Fruit fly (Drosophila melanogaster) whole organism, embryonic: ENCODE measurements around the gene ND-B14.5AL.
A peak's percentile ranks its signal among the peaks of the same experiment; 100 is the strongest.

Experiments
- Atf6 ChIP-seq: fragments of 200-800 bp; sonication (Bioruptor generic); IDR thresholded peaks from 2 replicates; pipeline ENCODE4 v1.3.6; 2022; ENCODE audit warnings: missing biosample characterization, missing genetic modification characterization
- CG11247 ChIP-seq: fragments of 200-800 bp; sonication (Bioruptor generic); IDR thresholded peaks from 2 replicates; pipeline ENCODE4 v1.3.6; 2022; ENCODE audit warnings: missing biosample characterization, missing genetic modification characterization
- CG15479 ChIP-seq: fragments of 200-800 bp; sonication (Bioruptor generic); optimal IDR thresholded peaks from 3 replicates; lab custom pipeline; 2019; ENCODE audit warnings: missing biosample characterization, mild to moderate bottlenecking, missing genetic modification characterization, moderate library complexity
- CG1647 ChIP-seq: fragments of 200-800 bp; sonication (Bioruptor generic); optimal IDR thresholded peaks from 3 replicates; lab custom pipeline; 2016; ENCODE audit warnings: missing biosample characterization, missing genetic modification characterization
- CG17912 ChIP-seq: fragments of 200-800 bp; sonication (Bioruptor generic); optimal IDR thresholded peaks from 2 replicates; lab custom pipeline; 2018; ENCODE audit warnings: missing biosample characterization, mild to moderate bottlenecking, missing genetic modification characterization
- CG1792 ChIP-seq: fragments of 200-800 bp; sonication (Bioruptor generic); optimal IDR thresholded peaks from 2 replicates; lab custom pipeline; 2016; ENCODE audit warnings: missing biosample characterization, missing genetic modification characterization
- CG4360 ChIP-seq: fragments of 200-800 bp; sonication (Bioruptor generic); IDR thresholded peaks from 2 replicates; pipeline ENCODE4 v1.3.6; 2022; ENCODE audit warnings: missing biosample characterization, missing genetic modification characterization
- CG6254 ChIP-seq: fragments of 200-800 bp; sonication (Bioruptor generic); optimal IDR thresholded peaks from 3 replicates; lab custom pipeline; 2017; ENCODE audit warnings: mild to moderate bottlenecking, missing biosample characterization, missing genetic modification reagents, missing genetic modification characterization
- CG9215 ChIP-seq: fragments of 200-800 bp; sonication (Bioruptor generic); IDR thresholded peaks from 2 replicates; pipeline ENCODE4 v1.3.6; 2022; ENCODE audit warnings: missing biosample characterization, missing genetic modification characterization
- CHES-1-like ChIP-seq: fragments of 200-800 bp; sonication (Bioruptor generic); optimal IDR thresholded peaks from 2 replicates; lab custom pipeline; 2016; ENCODE audit warnings: missing biosample characterization, missing genetic modification characterization
- CTCF ChIP-seq: fragments of 200-800 bp; sonication (Bioruptor generic); optimal IDR thresholded peaks from 2 replicates; lab custom pipeline; 2017; ENCODE audit warnings: missing biosample characterization, mild to moderate bottlenecking, missing genetic modification characterization, moderate library complexity
- Camta ChIP-seq: fragments of 200-800 bp; sonication (Bioruptor generic); optimal IDR thresholded peaks from 2 replicates; lab custom pipeline; 2016; ENCODE audit warnings: missing biosample characterization, missing genetic modification characterization
- D ChIP-seq, 2 experiments: fragments of 200-800 bp in 1 of 2; fragments of >200 bp in 1 of 2; sonication (Bioruptor generic) in 1 of 2; optimal IDR thresholded peaks; 2 replicates in 1 of 2; 3 replicates in 1 of 2; lab custom pipeline; 2017; ENCODE audit warnings: mild to moderate bottlenecking in 1 of 2, missing biosample characterization in 1 of 2, missing genetic modification characterization in 1 of 2, missing genetic modification reagents in 1 of 2
- Deaf1 ChIP-seq: fragments of 200-800 bp; optimal IDR thresholded peaks from 3 replicates; lab custom pipeline; 2019; ENCODE audit warnings: missing biosample characterization, mild to moderate bottlenecking, missing genetic modification characterization, moderate library complexity
- Ets65A ChIP-seq: fragments of 200-800 bp; sonication (Bioruptor generic); peaks from one replicate; lab custom pipeline; 2016; ENCODE audit warnings: missing biosample characterization, missing genetic modification characterization
- Gsc ChIP-seq: fragments of 200-800 bp; sonication (Bioruptor generic); IDR thresholded peaks from 2 replicates; pipeline ENCODE4 v1.3.6; 2022; ENCODE audit warnings: missing biosample characterization, missing genetic modification characterization
- HHEX ChIP-seq: fragments of 200-800 bp; sonication (Bioruptor generic); optimal IDR thresholded peaks from 3 replicates; lab custom pipeline; 2017; ENCODE audit warnings: missing biosample characterization, mild to moderate bottlenecking, missing genetic modification characterization, missing genetic modification reagents
- Hey ChIP-seq: fragments of 200-800 bp; sonication (Bioruptor generic); optimal IDR thresholded peaks from 3 replicates; lab custom pipeline; 2018; ENCODE audit warnings: missing biosample characterization, mild to moderate bottlenecking, missing genetic modification characterization
- HmgZ ChIP-seq: fragments of 200-800 bp; sonication (Bioruptor generic); optimal IDR thresholded peaks from 2 replicates; lab custom pipeline; 2018; ENCODE audit warnings: missing biosample characterization, mild to moderate bottlenecking, missing genetic modification characterization
- Hr51 ChIP-seq, 2 experiments: fragments of 200-800 bp; sonication (Bioruptor generic); optimal IDR thresholded peaks; 2 replicates in 1 of 2; 3 replicates in 1 of 2; lab custom pipeline; 2016 to 2018; ENCODE audit warnings: missing biosample characterization in 2 of 2, missing genetic modification characterization in 2 of 2, mild to moderate bottlenecking in 1 of 2, moderate library complexity in 1 of 2
- Lhr ChIP-seq: fragments of 200-800 bp; sonication (Bioruptor generic); optimal IDR thresholded peaks from 3 replicates; lab custom pipeline; 2017; ENCODE audit warnings: mild to moderate bottlenecking, missing biosample characterization, missing genetic modification reagents, missing genetic modification characterization
- Med ChIP-seq: fragments of 200-800 bp; sonication (Bioruptor generic); peaks from one replicate; lab custom pipeline; 2016; ENCODE audit warnings: missing biosample characterization, missing genetic modification characterization, mild to moderate bottlenecking, inconsistent platforms, moderate library complexity
- Mes4 ChIP-seq: fragments of 200-800 bp; sonication (Bioruptor generic); optimal IDR thresholded peaks from 2 replicates; lab custom pipeline; 2016; ENCODE audit warnings: missing biosample characterization, missing genetic modification characterization
- Mrtf ChIP-seq: fragments of 200-800 bp; sonication (Bioruptor generic); IDR thresholded peaks from 3 replicates; pipeline ENCODE4 v1.3.6; 2022; ENCODE audit warnings: missing biosample characterization, missing genetic modification characterization
- Myb ChIP-seq: fragments of 200-800 bp; sonication (Bioruptor generic); optimal IDR thresholded peaks from 2 replicates; lab custom pipeline; 2016; ENCODE audit warnings: missing biosample characterization, missing genetic modification characterization
- NC2β ChIP-seq: fragments of 200-800 bp; sonication (Bioruptor generic); optimal IDR thresholded peaks from 2 replicates; lab custom pipeline; 2016; ENCODE audit warnings: missing biosample characterization, missing genetic modification characterization
- Six4 ChIP-seq: fragments of 200-800 bp; sonication (Bioruptor generic); optimal IDR thresholded peaks from 2 replicates; lab custom pipeline; 2016; ENCODE audit warnings: missing biosample characterization, missing genetic modification characterization
- Spps ChIP-seq: fragments of 200-800 bp; sonication (Bioruptor generic); optimal IDR thresholded peaks from 2 replicates; lab custom pipeline; 2018; ENCODE audit warnings: missing biosample characterization, mild to moderate bottlenecking, missing genetic modification characterization
- abd-A ChIP-seq: fragments of 200-800 bp; sonication (Bioruptor generic); optimal IDR thresholded peaks from 3 replicates; lab custom pipeline; 2019; ENCODE audit warnings: missing biosample characterization, mild to moderate bottlenecking, missing genetic modification characterization, moderate library complexity
- amos ChIP-seq: fragments of 200-800 bp; sonication (Bioruptor generic); IDR thresholded peaks from 2 replicates; pipeline ENCODE4 v1.3.6; 2022; ENCODE audit warnings: missing biosample characterization, missing genetic modification characterization; ENCODE audit not compliant: partially characterized antibody
- ap ChIP-seq: fragments of 200-800 bp; sonication (Bioruptor generic); IDR thresholded peaks from 2 replicates; pipeline ENCODE4 v1.3.6; 2022; ENCODE audit warnings: missing biosample characterization, missing genetic modification characterization
- bab2 ChIP-seq: fragments of 200-800 bp; sonication (Bioruptor generic); optimal IDR thresholded peaks from 2 replicates; lab custom pipeline; 2016; ENCODE audit warnings: missing biosample characterization, missing genetic modification characterization
- gcm ChIP-seq: fragments of 200-800 bp; sonication (Bioruptor generic); optimal IDR thresholded peaks from 2 replicates; lab custom pipeline; 2019; ENCODE audit warnings: missing biosample characterization, mild to moderate bottlenecking, missing genetic modification characterization, moderate library complexity
- hkb ChIP-seq, 2 experiments: fragments of 200-800 bp in 1 of 2; fragments of >200 bp in 1 of 2; sonication (Bioruptor generic) in 1 of 2; IDR thresholded peaks in 1 of 2; optimal IDR thresholded peaks in 1 of 2; 2 replicates each; pipeline versions ENCODE4 v1.3.6 to Lab custom; 2017 to 2022; ENCODE audit warnings: missing biosample characterization in 1 of 2, missing genetic modification characterization in 1 of 2
- kni ChIP-seq: fragments of 200-800 bp; sonication (Bioruptor generic); optimal IDR thresholded peaks from 3 replicates; lab custom pipeline; 2017; ENCODE audit warnings: mild to moderate bottlenecking, missing biosample characterization, missing genetic modification reagents, missing genetic modification characterization
- nerfin-1 ChIP-seq: fragments of 200-800 bp; sonication (Bioruptor generic); optimal IDR thresholded peaks from 3 replicates; lab custom pipeline; 2019; ENCODE audit warnings: missing biosample characterization, mild to moderate bottlenecking, missing genetic modification characterization, moderate library complexity
- oc ChIP-seq: fragments of 200-800 bp; sonication (Bioruptor generic); optimal IDR thresholded peaks from 2 replicates; lab custom pipeline; 2018; ENCODE audit warnings: missing biosample characterization, mild to moderate bottlenecking, missing genetic modification characterization, moderate library complexity
- onecut ChIP-seq: fragments of 200-800 bp; sonication (Bioruptor generic); IDR thresholded peaks from 2 replicates; pipeline ENCODE4 v1.3.6; 2022; ENCODE audit warnings: missing biosample characterization, missing genetic modification characterization
- pita ChIP-seq: fragments of 200-800 bp; sonication (Bioruptor generic); optimal IDR thresholded peaks from 2 replicates; lab custom pipeline; 2017; ENCODE audit warnings: missing biosample characterization, mild to moderate bottlenecking, missing genetic modification characterization
- pros ChIP-seq: fragments of 200-800 bp; sonication (Bioruptor generic); optimal IDR thresholded peaks from 3 replicates; lab custom pipeline; 2019; ENCODE audit warnings: missing biosample characterization, mild to moderate bottlenecking, missing genetic modification characterization, moderate library complexity
- slou ChIP-seq: fragments of 200-800 bp; sonication (Bioruptor generic); optimal IDR thresholded peaks from 3 replicates; lab custom pipeline; 2016; ENCODE audit warnings: missing biosample characterization, missing genetic modification characterization
- tll ChIP-seq, 2 experiments: fragments of 200-800 bp in 1 of 2; fragments of >200 bp in 1 of 2; sonication (Bioruptor generic) in 1 of 2; optimal IDR thresholded peaks; 2 replicates each; lab custom pipeline; 2017 to 2019; ENCODE audit warnings: missing biosample characterization in 2 of 2, missing genetic modification characterization in 2 of 2, mild to moderate bottlenecking in 1 of 2, moderate library complexity in 1 of 2
- twi ChIP-seq: fragments of 200-800 bp; optimal IDR thresholded peaks from 2 replicates; lab custom pipeline; 2019; ENCODE audit warnings: missing biosample characterization, mild to moderate bottlenecking, missing genetic modification characterization, moderate library complexity
- zf30C ChIP-seq: fragments of 200-800 bp; sonication (Bioruptor generic); optimal IDR thresholded peaks from 3 replicates; lab custom pipeline; 2018; ENCODE audit warnings: missing biosample characterization, mild to moderate bottlenecking, missing genetic modification characterization
- zfh1 ChIP-seq: fragments of 200-800 bp; sonication (Bioruptor generic); IDR thresholded peaks from 3 replicates; pipeline ENCODE4 v1.3.6; 2022; ENCODE audit warnings: missing biosample characterization, missing genetic modification characterization

The ND-B14.5AL gene

DNA sequence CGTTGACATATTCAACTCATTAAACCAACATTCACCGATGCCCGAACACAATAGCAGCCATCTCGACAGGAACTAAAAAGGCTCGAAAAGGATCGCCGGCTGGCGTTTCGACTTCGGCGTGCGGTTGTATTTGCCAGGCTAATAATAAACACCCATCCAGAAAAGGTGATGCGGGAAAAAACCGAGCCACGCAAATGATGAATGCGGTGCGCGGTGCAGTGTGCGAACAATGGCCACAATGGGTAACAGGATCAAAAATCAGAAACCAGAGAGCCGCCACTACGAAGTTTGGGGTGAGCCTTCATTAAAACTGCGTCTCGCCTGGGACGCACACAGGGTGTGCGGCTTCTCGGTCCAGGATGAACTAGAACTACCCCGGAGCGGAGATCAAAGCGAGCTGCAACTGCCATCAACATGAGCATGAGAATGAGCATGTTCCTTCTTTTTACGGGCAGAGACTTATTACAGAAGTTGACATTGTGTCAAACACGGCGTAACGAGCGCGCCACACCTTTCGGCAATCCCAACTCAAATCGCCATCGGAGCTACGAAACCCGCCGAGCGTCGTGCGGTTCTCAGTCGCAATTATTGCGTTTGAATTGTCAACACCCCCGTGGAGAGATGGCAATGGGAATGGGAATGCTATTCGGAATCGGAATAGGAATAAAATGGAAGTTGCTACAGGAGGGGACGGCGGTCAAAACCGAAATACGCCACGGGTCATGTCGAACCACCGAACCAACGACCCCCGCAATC lies 18.1 kb upstream of the ND-B14.5AL start (continued):
- no peak for TF ChIP-seq hkb (optimal IDR thresholded peaks at IDR 0.05; lab: Kevin White, UChicago)
- no peak for TF ChIP-seq hkb (GFP tag; IDR thresholded peaks at IDR 0.05; lab: Robert Waterston, UW)
- TF ChIP-seq kni (GFP tag; lab: Kevin White, UChicago), result peak; percentile 63
- peak in 1 of 2 experiments; percentile 9 for TF ChIP-seq Hr51 (GFP tag; optimal IDR thresholded peaks at IDR 0.05; lab: Kevin White, UChicago)
- peak; percentile 23 for TF ChIP-seq Hey (tag; lab: Kevin White, UChicago)
- TF ChIP-seq D (optimal IDR thresholded peaks at IDR 0.05; lab: Kevin White, UChicago), result peak; percentile 21
- peak; percentile 52 for TF ChIP-seq D (GFP tag; optimal IDR thresholded peaks at IDR 0.05; lab: Kevin White, UChicago)
- TF ChIP-seq tll (GFP tag; optimal IDR thresholded peaks at IDR 0.05; lab: Kevin White, UChicago), result peak in 1 of 2 experiments; percentile 64
- TF ChIP-seq ap (GFP tag; lab: Robert Waterston, UW), result 0 out of 2 replicates have a peak, but pooled peaks have one; percentile 2
- no peak for TF ChIP-seq zf30C
- TF ChIP-seq CG6254 (GFP tag; lab: Kevin White, UChicago), result peak; percentile 33
- no peak for TF ChIP-seq Lhr
- TF ChIP-seq Mes4 (GFP tag; lab: Kevin White, UChicago), result no peak
- no peak for TF ChIP-seq amos (GFP tag; lab: Robert Waterston, UW)
- TF ChIP-seq Camta, result no peak
- TF ChIP-seq Deaf1, result peak; percentile 59
- TF ChIP-seq nerfin-1 (tag; lab: Kevin White, UChicago), result peak; percentile 7
- TF ChIP-seq pros (GFP tag; lab: Kevin White, UChicago), result peak; percentile 94

DNA sequence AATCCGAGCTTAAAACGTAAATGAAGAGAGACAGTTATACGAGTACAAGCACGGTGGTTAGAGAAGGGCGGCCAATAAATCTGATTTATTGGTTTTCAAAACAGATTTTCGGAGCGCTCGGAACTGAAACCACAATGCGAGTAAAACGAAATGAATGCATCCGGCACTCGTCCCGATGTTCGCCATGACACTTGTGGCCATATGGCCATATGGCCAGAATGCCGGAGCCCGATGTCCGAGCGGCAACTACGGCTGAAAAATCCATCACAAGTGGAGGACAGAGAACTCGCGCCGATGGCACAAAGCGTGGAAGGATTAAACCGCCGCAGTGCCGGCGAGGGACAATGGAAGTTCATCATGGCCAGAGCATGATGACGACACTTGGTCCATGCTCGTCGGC lies 17.0 kb upstream of the ND-B14.5AL start:
- TF ChIP-seq CG1647 (GFP tag; lab: Kevin White, UChicago) (no peak), twi (tag; lab: Kevin White, UChicago) (peak; percentile 92), zfh1 (no peak)

DNA sequence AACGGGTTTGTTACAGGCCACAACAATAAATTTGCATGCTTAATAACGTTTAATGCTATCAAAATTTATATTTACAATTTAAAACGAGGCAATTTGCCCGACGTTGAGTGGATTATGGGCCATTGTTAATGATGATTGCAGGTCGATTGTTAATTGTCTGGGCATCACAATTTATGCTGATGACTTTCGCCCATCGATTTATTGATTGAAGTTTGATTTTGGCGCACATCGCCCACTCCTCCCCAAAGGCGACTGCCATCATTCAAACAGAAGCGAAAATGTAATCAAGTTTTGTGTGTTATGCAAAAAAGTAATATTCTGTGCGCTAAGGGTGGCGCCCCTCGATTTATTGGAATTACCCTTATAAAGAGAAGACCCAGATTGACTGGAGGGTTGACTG lies 907 bp downstream of the ND-B14.5AL start:
- TF ChIP-seq onecut (GFP tag; lab: Robert Waterston, UW) (peak; percentile 92), abd-A (tag; lab: Kevin White, UChicago) (peak; percentile 44), HHEX (GFP tag; lab: Kevin White, UChicago) (no peak), CG6254 (GFP tag; lab: Kevin White, UChicago) (peak; percentile 11)

DNA sequence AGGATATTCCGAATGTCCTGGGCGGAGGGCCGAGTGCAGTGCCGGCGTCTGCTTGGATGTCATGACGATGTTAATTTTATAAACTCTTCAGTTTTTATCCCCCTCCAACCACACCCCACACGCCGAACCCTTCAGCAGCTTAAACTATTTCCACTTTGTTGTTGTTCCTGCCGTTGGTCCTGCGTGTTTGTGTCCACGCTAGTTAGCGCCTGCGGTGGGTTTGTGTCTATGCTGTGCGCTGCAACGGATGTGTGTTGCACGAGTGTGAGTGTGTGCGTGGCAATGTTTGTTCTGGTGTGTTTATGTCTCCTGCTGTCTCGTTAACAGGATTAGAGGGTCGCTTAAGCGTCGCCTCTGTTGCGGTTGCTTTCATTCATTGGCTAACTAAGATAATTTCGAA lies 10.6 kb downstream of the ND-B14.5AL start:
- TF ChIP-seq CG1792 (GFP tag; lab: Kevin White, UChicago) (no peak), Six4 (GFP tag; lab: Kevin White, UChicago) (no peak), bab2 (no peak), gcm (GFP tag; lab: Kevin White, UChicago) (no peak), pita (GFP tag; lab: Kevin White, UChicago) (peak; percentile 39), Myb (GFP tag; lab: Kevin White, UChicago) (no peak), Med (GFP tag; lab: Kevin White, UChicago) (peak; percentile 41), CG17912 (GFP tag; lab: Kevin White, UChicago) (no peak), CG9215 (GFP tag; lab: Robert Waterston, UW) (no peak), NC2β (GFP tag; lab: Kevin White, UChicago) (no peak), CTCF (GFP tag; lab: Kevin White, UChicago) (peak; percentile 41), CG11247 (GFP tag; lab: Robert Waterston, UW) (no peak), Ets65A (GFP tag; lab: Kevin White, UChicago) (peak; percentile 79), CHES-1-like (GFP tag; lab: Kevin White, UChicago) (no peak), Mrtf (GFP tag; lab: Robert Waterston, UW) (no peak), Gsc (GFP tag; lab: Robert Waterston, UW) (no peak), slou (GFP tag; lab: Kevin White, UChicago) (no peak), CG4360 (GFP tag; lab: Robert Waterston, UW) (peak; percentile 65), CG15479 (GFP tag; lab: Kevin White, UChicago) (peak; percentile 5), Atf6 (GFP tag; lab: Robert Waterston, UW) (no peak), Spps (tag; lab: Kevin White, UChicago) (no peak), HmgZ (no peak), oc (no peak)
